Worm (Caenorhabditis elegans): ENCODE measurements around the gene fbxa-107.
A peak's percentile ranks its signal among the peaks of the same experiment; 100 is the strongest.

Gene fbxa-107

ce11 chrV:18123639-18124038 lies at the start of gene fbxa-107:
fbxa-107 (plus strand) TSS chrV:18123939.
- no peak for TF ChIP-seq jun-1 (tag; optimal IDR thresholded peaks at IDR 0.05)
- no peak for TF ChIP-seq unc-62 (GFP tag; optimal IDR thresholded peaks at IDR 0.05 in 1 of 2)
- TF ChIP-seq unc-62 (tag; optimal IDR thresholded peaks at IDR 0.05) = no peak
- no peak for TF ChIP-seq nhr-42 (GFP tag; IDR thresholded peaks at IDR 0.05)
- no peak for TF ChIP-seq lin-29 (GFP tag; IDR thresholded peaks at IDR 0.05)
- TF ChIP-seq set-16 (GFP tag; IDR thresholded peaks at IDR 0.05) = no peak
- TF ChIP-seq madf-5 (GFP tag; IDR thresholded peaks at IDR 0.05) = no peak
- TF ChIP-seq nhr-77 (tag; optimal IDR thresholded peaks at IDR 0.05) = no peak
- TF ChIP-seq nhr-6 (tag; optimal IDR thresholded peaks at IDR 0.05) = no peak
- TF ChIP-seq tra-1 (GFP tag; IDR thresholded peaks at IDR 0.05) = no peak
- TF ChIP-seq mep-1 (tag; optimal IDR thresholded peaks at IDR 0.05) = no peak
- no peak for TF ChIP-seq daf-12 (tag; optimal IDR thresholded peaks at IDR 0.05)
- TF ChIP-seq dmd-8 (GFP tag; IDR thresholded peaks at IDR 0.05) = no peak
- no peak for TF ChIP-seq unc-130 (GFP tag; optimal IDR thresholded peaks at IDR 0.05)
- no peak for TF ChIP-seq ZK337.2 (GFP tag; IDR thresholded peaks at IDR 0.05)

DNA sequence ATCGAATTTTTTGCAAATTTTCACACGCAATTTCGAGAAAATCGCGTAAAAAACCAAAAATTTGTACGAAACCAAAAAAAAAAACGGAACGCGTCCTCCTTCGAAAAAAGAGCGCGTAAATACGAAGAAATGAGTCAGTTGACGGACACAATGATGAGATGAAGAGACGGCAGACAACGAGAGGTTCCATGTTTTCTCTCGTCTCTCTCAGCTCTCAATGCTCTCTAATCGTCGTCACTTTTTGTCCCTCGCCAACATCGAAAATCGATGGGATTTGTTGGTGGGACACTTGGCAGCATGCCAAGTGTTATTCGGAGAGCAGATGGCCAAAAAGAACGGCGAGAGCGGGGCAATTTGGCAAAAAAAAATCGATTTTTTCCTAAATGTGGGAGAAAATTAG lies 44.6 kb upstream of the fbxa-107 start:
- TF ChIP-seq nhr-77 (tag; optimal IDR thresholded peaks at IDR 0.05) (peak; percentile 16), lim-7 (GFP tag; IDR thresholded peaks at IDR 0.05) (no peak), nhr-237 (tag; optimal IDR thresholded peaks at IDR 0.05) (no peak), ctbp-1 (GFP tag; IDR thresholded peaks at IDR 0.05) (peak; percentile 64), mep-1 (tag; optimal IDR thresholded peaks at IDR 0.05) (peak; percentile 83), tag-97 (GFP tag; IDR thresholded peaks at IDR 0.05) (no peak), nhr-6 (tag; optimal IDR thresholded peaks at IDR 0.05) (peak; percentile 69), mxl-2 (GFP tag; conservative IDR thresholded peaks at IDR 0.05) (no peak), ceh-32 (tag; optimal IDR thresholded peaks at IDR 0.05; ENCODE audit: poor library complexity) (no peak), hlh-11 (tag; optimal IDR thresholded peaks at IDR 0.05) (peak; percentile 82), gei-8 (GFP tag; optimal IDR thresholded peaks at IDR 0.05) (no peak), nhr-11 (tag; optimal IDR thresholded peaks at IDR 0.05) (peak; percentile 76), dve-1 (tag; optimal IDR thresholded peaks at IDR 0.05; ENCODE audit: insufficient read depth) (peak; percentile 87), lin-1 (GFP tag; IDR thresholded peaks at IDR 0.05) (no peak), skn-1 (tag; optimal IDR thresholded peaks at IDR 0.05) (no peak), snpc-4 (tag; optimal IDR thresholded peaks at IDR 0.05) (peak; percentile 15), ceh-62 (tag; optimal IDR thresholded peaks at IDR 0.05) (no peak), rbr-2 (tag; optimal IDR thresholded peaks at IDR 0.05) (peak; percentile 80), Y105C5A.15 (GFP tag; IDR thresholded peaks at IDR 0.05) (no peak), duxl-1 (tag; optimal IDR thresholded peaks at IDR 0.05; ENCODE audit: poor library complexity) (peak; percentile 41), attf-4 (tag; optimal IDR thresholded peaks at IDR 0.05) (no peak), pha-4 (GFP tag; IDR thresholded peaks at IDR 0.05) (peak; percentile 31; the same call in 1 of the 2 replicates), pha-4 (tag; optimal IDR thresholded peaks at IDR 0.05) (peak; percentile 68), daf-16 (GFP tag; optimal IDR thresholded peaks at IDR 0.05) (peak in 1 of 2 experiments; percentile 83), daf-16 (tag; optimal IDR thresholded peaks at IDR 0.05) (peak; percentile 70), spr-1 (tag; optimal IDR thresholded peaks at IDR 0.05) (no peak), zip-11 (GFP tag; IDR thresholded peaks at IDR 0.05) (no peak), mes-2 (tag; optimal IDR thresholded peaks at IDR 0.05; ENCODE audit: poor library complexity, severe bottlenecking) (peak; percentile 74), tra-1 (GFP tag; IDR thresholded peaks at IDR 0.05) (0 out of 2 replicates have a peak, but pooled peaks have one; percentile 22), unc-39 (tag; optimal IDR thresholded peaks at IDR 0.05) (no peak), lir-3 (tag; optimal IDR thresholded peaks at IDR 0.05) (no peak), unc-130 (GFP tag; optimal IDR thresholded peaks at IDR 0.05) (no peak), ceh-20 (GFP tag; IDR thresholded peaks at IDR 0.05) (peak; percentile 77), nhr-102 (tag; optimal IDR thresholded peaks at IDR 0.05) (peak; percentile 2), F37D6.2 (tag; optimal IDR thresholded peaks at IDR 0.05) (peak; percentile 44), hlh-30 (tag; optimal IDR thresholded peaks at IDR 0.05; ENCODE audit: insufficient read depth) (peak; percentile 88), madf-5 (GFP tag; IDR thresholded peaks at IDR 0.05) (no peak), arid-1 (GFP tag; conservative IDR thresholded peaks at IDR 0.05) (no peak; the same call in 1 of the 2 replicates), lin-13 (GFP tag; optimal IDR thresholded peaks at IDR 0.05) (no peak), dmd-8 (GFP tag; IDR thresholded peaks at IDR 0.05) (no peak), mdt-29 (GFP tag; IDR thresholded peaks at IDR 0.05) (no peak), nhr-111 (GFP tag; optimal IDR thresholded peaks at IDR 0.05) (no peak)
